Worm (Caenorhabditis elegans) whole organism, L4/young adult: Measurements from ENCODE around the gene ttr-39.

Source experiments
- W03F9.2 ChIP-seq: fragments of 150-350 bp; optimal IDR thresholded peaks from 2 replicates; lab custom pipeline; 2014; ENCODE audit warnings: missing biosample characterization, missing genetic modification characterization
- dao-5 ChIP-seq: sonication (generic microtip); optimal IDR thresholded peaks from 2 replicates; lab custom pipeline; 2016; ENCODE audit warnings: missing genotype, missing genetic modification characterization, moderate library complexity, missing compliant biosample characterization
- him-1 ChIP-seq: sonication (generic microtip); optimal IDR thresholded peaks from 2 replicates; lab custom pipeline; 2016; ENCODE audit warnings: missing genotype, missing genetic modification reagents, missing genetic modification characterization, missing compliant biosample characterization

Gene ttr-39

DNA sequence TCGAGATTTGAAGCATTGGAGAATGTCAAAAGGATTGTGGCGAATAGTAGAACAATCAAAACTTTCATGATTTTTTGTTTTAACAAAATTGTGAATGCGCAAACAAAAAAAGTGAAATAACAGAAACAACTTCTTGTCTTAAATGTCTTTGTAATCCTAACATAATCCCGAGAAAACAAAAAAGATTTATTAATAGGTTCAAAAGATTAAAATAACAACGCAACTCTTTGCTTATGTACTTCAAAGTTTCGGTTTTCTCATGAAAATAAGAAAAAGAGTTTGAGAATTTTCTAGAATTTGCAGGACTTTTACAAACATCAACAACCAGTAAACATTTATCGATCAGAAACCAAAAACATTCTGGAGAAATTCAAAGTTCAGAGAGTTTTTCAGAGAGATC lies at the start of gene ttr-39:
ttr-39 (minus strand) TSS at position 101 of the 400 bp plus-strand sequence.
- TF ChIP-seq him-1 (no peak), W03F9.2 (tag; lab: Kevin White, UChicago) (no peak), dao-5 (tag; lab: Kevin White, UChicago) (no peak)

DNA sequence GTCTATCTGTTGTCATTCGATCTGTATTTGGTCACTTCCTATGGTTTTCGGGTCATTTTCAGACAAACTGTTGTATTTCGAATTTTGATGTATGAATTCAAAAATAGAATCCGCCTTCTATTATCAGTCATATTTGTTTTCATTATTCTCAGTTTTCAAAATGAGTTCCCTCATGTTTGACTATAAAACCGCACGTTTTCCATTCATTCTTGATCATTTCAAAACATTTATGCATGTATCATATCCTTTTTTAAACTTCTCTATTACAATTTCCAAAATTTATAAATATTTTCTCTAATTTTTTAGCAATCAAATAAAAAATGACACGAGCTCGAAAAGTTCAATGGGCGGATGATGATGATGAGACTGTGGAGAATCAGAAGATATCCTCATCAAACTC lies 48.1 kb upstream of the ttr-39 start, which contains the start of gene K08F4.12:
K08F4.12 (plus strand) TSS at position 301 of the 400 bp plus-strand sequence.
- no peak for TF ChIP-seq W03F9.2 (tag; lab: Kevin White, UChicago)

DNA sequence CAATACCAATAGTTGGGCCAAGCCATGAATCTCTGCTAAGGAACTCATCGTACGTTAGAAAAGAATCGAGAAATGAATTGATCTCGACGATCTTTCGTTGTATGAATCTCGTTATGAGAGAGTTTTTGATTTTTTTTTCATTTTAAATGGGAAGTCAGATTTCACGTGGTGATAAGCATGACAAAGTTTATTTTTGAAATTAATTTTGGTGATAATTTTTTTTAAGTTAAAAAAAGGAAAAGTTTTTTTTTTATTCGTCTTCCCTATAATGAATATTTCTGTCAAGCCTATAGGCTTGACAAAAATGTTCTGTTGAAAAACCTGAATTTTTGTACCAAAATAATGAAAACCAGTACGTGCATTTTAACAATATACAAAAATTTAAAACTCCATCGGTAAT lies 46.1 kb upstream of the ttr-39 start, which contains the start of gene K08F4.5:
K08F4.5 (minus strand) TSS at position 101 of the 400 bp plus-strand sequence.
- TF ChIP-seq W03F9.2 (tag; lab: Kevin White, UChicago) (no peak), dao-5 (tag; lab: Kevin White, UChicago) (no peak), him-1 (no peak)

DNA sequence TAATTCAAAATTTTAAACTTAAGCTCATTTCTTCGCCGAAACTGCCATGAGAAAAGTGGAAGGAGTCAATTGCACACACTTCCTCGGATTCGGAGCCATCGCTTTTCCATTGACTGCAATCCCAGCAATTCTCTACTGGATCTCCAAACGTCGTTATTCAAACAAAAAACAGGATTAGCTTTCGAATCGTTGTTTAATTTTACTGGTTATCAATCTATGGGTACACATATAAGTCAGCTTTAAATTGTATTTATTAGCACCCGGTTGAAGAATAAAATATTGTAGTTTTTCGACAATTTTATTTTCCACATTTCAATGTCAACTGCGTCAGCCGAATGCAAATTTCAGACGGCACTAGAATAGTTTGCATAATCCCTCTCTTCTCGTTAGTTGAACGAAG lies 40.3 kb upstream of the ttr-39 start, which contains the start of gene glt-3:
glt-3 (plus strand) TSS at position 301 of the 400 bp plus-strand sequence.
- no peak for TF ChIP-seq dao-5 (tag; lab: Kevin White, UChicago)
- no peak for TF ChIP-seq him-1
- TF ChIP-seq W03F9.2 (tag; lab: Kevin White, UChicago): no peak

DNA sequence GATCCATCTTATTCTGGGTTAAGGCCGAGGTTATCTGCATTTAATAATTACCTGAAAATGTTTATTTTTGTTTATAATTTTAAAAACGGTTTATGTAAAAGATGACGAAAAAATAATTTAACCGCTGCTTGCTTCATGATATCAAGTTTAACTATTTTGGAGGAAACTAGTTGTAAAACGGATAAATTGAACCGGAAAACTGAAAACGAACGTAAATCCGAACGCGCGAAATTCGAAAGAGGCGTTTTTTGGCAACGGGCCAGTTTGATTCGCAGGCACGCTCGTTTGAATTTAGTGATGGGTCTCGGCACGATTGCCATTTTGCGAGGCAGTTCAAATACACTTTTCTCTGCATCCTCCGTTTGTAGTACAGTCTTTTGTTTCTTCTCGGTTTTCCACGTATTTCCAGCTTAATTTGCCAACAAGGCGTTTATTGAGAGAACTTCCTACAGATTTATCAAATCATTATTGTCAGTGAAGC lies 39.3 kb upstream of the ttr-39 start, which contains the start of the genes gtbp-1 and K08F4.3:
gtbp-1 (minus strand) TSS at position 51 of the 481 bp plus-strand sequence.
K08F4.3 (plus strand) TSS at position 352 of the 481 bp plus-strand sequence.
- TF ChIP-seq W03F9.2 (tag; lab: Kevin White, UChicago) (peak; percentile 81), dao-5 (tag; lab: Kevin White, UChicago) (no peak), him-1 (no peak)

DNA sequence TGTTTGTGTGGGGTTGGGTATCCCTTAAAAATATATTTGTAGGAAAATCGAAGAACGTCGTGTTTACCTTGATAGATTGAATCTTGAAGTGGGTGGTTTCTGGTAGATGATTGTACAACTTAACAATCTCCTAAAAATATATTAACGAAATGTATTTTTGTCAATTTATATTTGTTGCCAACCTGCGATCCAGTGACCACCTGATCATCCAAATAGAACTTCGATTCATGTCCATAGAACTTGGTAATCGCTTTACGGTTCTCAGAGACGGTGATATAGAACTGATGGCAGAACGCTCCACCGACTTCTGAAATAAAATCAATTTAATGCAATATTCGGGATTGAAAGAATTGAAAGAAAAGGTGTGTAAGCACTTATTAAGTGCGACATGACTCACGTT lies 38.8 kb upstream of the ttr-39 start:
- TF ChIP-seq dao-5 (tag; lab: Kevin White, UChicago) (no peak), W03F9.2 (tag; lab: Kevin White, UChicago) (no peak), him-1 (no peak)

DNA sequence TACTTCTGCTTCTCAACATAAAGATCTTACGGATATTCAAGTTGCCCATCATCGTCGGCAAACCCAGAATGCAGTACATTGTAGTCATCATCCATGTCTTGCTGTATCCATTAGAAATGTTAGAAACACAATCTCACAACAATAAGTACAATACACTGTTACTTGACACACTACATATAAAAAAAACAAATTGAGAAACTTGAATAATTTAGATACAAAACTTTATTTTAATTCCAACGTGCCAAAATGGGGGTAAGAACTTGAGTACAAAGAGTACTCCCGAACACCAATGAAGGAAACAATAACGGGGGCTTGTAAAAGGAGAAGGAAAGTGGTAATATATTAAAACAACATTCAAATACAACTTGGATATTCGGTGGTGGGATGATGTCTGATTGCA lies 36.9 kb upstream of the ttr-39 start, which contains the start of gene ctf-18:
ctf-18 (minus strand) TSS at position 101 of the 400 bp plus-strand sequence.
- TF ChIP-seq dao-5 (tag; lab: Kevin White, UChicago): no peak
- TF ChIP-seq W03F9.2 (tag; lab: Kevin White, UChicago): no peak
- TF ChIP-seq him-1: no peak

DNA sequence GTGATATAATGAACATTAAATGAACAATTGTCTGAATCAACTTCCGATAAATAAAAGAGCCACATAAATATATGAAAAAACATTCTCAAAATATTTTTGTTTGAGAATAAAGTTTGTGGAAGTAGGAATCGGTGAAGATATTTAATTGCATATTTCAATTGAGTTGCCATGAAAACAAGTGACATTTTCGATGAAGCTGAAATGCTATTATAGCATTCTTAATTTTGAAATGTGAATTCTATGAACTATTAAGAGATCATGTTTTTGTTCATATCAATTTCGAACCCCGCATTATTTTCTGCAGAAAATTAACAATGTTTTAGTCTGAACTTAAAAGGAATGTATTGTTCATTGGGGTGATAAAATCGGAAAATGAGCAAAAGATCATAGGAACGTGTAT lies 32.5 kb upstream of the ttr-39 start, which contains the start of gene irld-21:
irld-21 (minus strand) TSS at position 101 of the 400 bp plus-strand sequence.
- no peak for TF ChIP-seq dao-5 (tag; lab: Kevin White, UChicago)

DNA sequence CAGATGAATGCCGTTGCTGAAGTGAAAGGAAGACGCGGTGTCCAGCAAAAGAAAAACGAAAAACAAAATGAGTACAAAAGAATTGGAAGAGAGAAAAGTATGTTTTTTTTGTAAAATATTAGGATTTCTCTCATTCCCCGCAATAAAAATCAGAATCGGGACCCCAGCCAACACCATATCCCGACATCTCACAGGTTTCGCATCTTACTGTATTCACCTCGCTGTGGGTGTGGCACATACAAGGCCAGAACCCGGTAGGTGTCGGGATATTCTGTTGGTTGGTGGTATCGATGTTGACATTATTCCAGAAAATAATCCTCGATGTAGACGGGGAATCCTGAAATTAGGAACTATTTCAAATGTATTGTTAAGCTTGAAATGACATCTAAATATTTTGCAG lies 27.1 kb upstream of the ttr-39 start:
- TF ChIP-seq W03F9.2 (tag; lab: Kevin White, UChicago) (no peak), dao-5 (tag; lab: Kevin White, UChicago) (no peak), him-1 (no peak)

DNA sequence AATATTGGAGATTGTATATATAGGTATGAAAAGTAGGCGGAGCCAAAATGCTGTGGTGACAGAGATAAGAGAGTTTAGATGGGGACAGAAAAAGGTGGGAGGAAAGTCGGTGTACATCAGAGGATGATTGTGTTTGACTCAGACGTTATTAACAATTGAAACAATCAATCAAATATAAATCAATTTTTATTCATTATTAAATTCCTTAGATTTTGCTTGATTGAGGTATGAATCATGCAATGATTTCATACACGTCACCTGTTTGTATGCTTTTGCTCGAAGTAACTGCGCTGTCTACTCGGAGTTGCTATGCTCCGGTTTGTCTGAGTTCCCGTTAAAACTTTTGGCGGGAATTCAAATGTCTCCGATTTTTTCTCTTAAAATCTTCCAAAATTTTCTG lies 25.5 kb upstream of the ttr-39 start, which contains the start of gene C04G2.10:
C04G2.10 (plus strand) TSS at position 301 of the 400 bp plus-strand sequence.
- no peak for TF ChIP-seq dao-5 (tag; lab: Kevin White, UChicago)
- TF ChIP-seq W03F9.2 (tag; lab: Kevin White, UChicago): no peak
- no peak for TF ChIP-seq him-1

DNA sequence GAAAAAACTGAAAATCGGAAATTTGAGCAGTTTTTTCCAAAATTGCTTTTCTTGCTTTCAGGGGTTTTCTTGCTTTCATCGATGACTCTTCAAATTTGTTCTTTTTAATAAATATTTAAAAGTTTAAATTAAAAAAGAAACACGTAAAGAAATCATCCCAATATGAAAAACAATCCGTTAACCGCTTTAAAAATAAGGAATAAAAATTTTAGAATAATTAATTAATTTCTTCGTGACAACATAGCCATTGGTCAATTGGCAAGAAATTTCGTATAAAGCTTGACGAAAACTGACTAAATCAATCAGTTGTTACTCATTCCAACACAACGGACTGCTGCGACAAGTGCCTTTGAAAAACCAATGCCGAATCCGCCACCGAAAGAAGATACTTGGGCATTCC lies 22.9 kb upstream of the ttr-39 start, which contains the start of gene nsph-3.2:
nsph-3.2 (plus strand) TSS at position 301 of the 400 bp plus-strand sequence.
- TF ChIP-seq dao-5 (tag; lab: Kevin White, UChicago) (no peak), W03F9.2 (tag; lab: Kevin White, UChicago) (no peak), him-1 (no peak)

DNA sequence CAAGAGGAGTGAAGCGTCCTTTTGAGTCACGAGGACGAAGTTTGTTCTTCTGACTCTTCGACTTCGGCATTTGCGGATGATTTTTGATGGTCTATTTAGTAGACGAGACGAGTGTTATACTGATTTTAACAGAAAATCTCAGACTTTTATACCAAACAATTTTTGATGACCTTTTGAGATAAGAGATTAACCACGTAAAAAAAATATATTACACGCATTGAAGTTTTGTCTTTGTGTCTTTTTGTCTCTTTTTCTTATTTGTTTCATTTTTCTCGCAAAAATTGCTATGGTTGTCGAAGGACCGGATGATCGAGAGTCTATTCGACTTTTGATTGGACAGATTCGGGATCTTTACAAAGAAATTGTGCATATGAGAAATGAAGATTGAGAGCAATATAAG lies 21.8 kb upstream of the ttr-39 start, which contains the start of gene spch-1:
spch-1 (minus strand) TSS at position 101 of the 400 bp plus-strand sequence.
- TF ChIP-seq dao-5 (tag; lab: Kevin White, UChicago): no peak
- TF ChIP-seq W03F9.2 (tag; lab: Kevin White, UChicago): no peak
- TF ChIP-seq him-1: no peak

DNA sequence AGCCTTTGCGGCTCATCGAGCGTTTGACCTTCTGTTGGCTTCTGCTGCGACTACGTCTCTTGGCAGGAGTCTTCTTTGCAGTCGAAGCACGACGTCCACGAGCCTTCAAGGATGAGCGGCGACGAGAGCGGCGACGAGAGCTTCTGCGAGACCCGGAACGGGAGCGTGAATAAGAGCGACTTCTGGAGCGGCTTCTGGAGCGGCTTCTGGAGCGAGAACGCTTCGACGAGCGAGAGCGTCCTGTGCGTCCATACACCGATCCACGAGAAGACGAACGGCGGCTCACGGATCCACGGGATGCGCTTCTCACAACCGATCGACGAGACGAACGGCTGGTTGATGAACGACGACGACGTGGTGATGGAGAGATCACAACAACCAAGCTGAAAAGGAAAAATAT lies 21.2 kb upstream of the ttr-39 start:
- TF ChIP-seq dao-5 (tag; lab: Kevin White, UChicago) (no peak), W03F9.2 (tag; lab: Kevin White, UChicago) (no peak), him-1 (no peak)

DNA sequence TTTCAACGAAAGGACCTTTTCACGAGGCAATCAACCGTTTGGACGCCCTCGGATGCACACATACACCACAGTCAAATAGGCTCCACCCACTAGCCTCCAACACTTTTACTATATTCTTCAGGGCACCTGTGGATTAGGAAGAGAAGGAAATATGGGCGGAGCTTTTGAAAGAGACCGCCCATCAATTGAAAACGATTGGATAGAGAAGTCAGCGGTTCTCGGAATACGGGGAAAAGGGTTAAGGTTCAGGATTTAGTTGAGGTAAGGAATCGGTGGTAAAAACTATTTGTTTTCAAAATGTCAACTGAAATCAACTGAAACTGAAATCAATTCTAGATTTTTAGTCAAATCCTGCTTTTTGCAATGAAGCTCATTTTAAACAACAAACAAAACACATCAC lies 20.7 kb upstream of the ttr-39 start, which contains the start of gene egl-38:
egl-38 (minus strand) TSS at position 101 of the 400 bp plus-strand sequence.
- no peak for TF ChIP-seq W03F9.2 (tag; lab: Kevin White, UChicago)
- TF ChIP-seq dao-5 (tag; lab: Kevin White, UChicago): no peak
- no peak for TF ChIP-seq him-1
